Worm (Caenorhabditis elegans) whole organism, early embryonic: ENCODE data around the gene M03E7.2.

Experiments used
- B0310.2 ChIP-seq: sonication (generic microtip); optimal IDR thresholded peaks from 2 replicates; lab custom pipeline; 2016; ENCODE audit warnings: mild to moderate bottlenecking, missing genetic modification characterization, missing compliant biosample characterization
- hmbx-1 ChIP-seq: sonication (generic microtip); optimal IDR thresholded peaks from 2 replicates; lab custom pipeline; 2016; ENCODE audit warnings: mild to moderate bottlenecking, missing genetic modification characterization, missing compliant biosample characterization

ce11 chrV:5666036-5666729, 48.8 kb downstream of the M03E7.2 start, which contains the start of gene C14C11.7:
- TF ChIP-seq B0310.2 (tag; lab: Kevin White, UChicago): no peak
- TF ChIP-seq hmbx-1 (tag; lab: Kevin White, UChicago): no peak
